Fruit fly (Drosophila melanogaster) whole organism, wandering third instar larva: Measurements from ENCODE around the gene Tmx3.

Experiments used
- CG32264 ChIP-seq: fragments of 200-800 bp; sonication (Bioruptor generic); optimal IDR thresholded peaks from 2 replicates; lab custom pipeline; 2016; ENCODE audit warnings: missing biosample characterization, missing genetic modification characterization
- Dfd ChIP-seq: fragments of >200 bp; optimal IDR thresholded peaks from 2 replicates; lab custom pipeline; 2017; ENCODE audit warnings: missing biosample characterization, missing genetic modification characterization
- N ChIP-seq: fragments of >200 bp; optimal IDR thresholded peaks from 2 replicates; lab custom pipeline; 2018; ENCODE audit warnings: missing biosample characterization, missing external identifiers, missing genetic modification characterization
- OdsH ChIP-seq: fragments of 200-800 bp; sonication (Bioruptor generic); optimal IDR thresholded peaks from 2 replicates; lab custom pipeline; 2016; ENCODE audit warnings: missing biosample characterization, mild to moderate bottlenecking, missing genetic modification characterization
- Rel ChIP-seq, 2 experiments: fragments of 200-800 bp; sonication (Bioruptor generic) in 1 of 2; optimal IDR thresholded peaks; 2 replicates in 1 of 2; 3 replicates in 1 of 2; lab custom pipeline; 2016 to 2019; ENCODE audit warnings: mild to moderate bottlenecking in 2 of 2, missing biosample characterization in 2 of 2, missing genetic modification characterization in 2 of 2, moderate library complexity in 1 of 2
- Vsx2 ChIP-seq: fragments of 200-300, 225-300 bp; sonication (Bioruptor generic); optimal IDR thresholded peaks from 2 replicates; lab custom pipeline; 2018; ENCODE audit warnings: missing biosample characterization, missing genetic modification characterization; ENCODE audit not compliant: partially characterized antibody
- dl ChIP-seq, 2 experiments: fragments of 175-275, 200-275 bp in 1 of 2; fragments of 200-275 bp in 1 of 2; sonication (Bioruptor generic); optimal IDR thresholded peaks; lab custom pipeline; 2018; ENCODE audit warnings: mild to moderate bottlenecking in 2 of 2, missing biosample characterization in 2 of 2, missing genetic modification characterization in 2 of 2, moderate library complexity in 2 of 2; ENCODE audit not compliant: partially characterized antibody in 2 of 2, insufficient read depth in 1 of 2
- foxo ChIP-seq, 2 experiments: fragments of 200-800 bp; sonication (Bioruptor generic); optimal IDR thresholded peaks; 2 replicates in 1 of 2; 3 replicates in 1 of 2; lab custom pipeline; 2016 to 2017; ENCODE audit warnings: missing biosample characterization in 2 of 2, missing genetic modification characterization in 2 of 2
- fru ChIP-seq: fragments of 200-800 bp; sonication (Bioruptor generic); optimal IDR thresholded peaks from 3 replicates; lab custom pipeline; 2016; ENCODE audit warnings: missing biosample characterization, mild to moderate bottlenecking, missing genetic modification characterization
- psq ChIP-seq: fragments of 200-800 bp; sonication (Bioruptor generic); optimal IDR thresholded peaks from 3 replicates; lab custom pipeline; 2017; ENCODE audit warnings: missing biosample characterization, mild to moderate bottlenecking, missing genetic modification characterization, moderate library complexity
- sage ChIP-seq: fragments of 200-800 bp; sonication (Bioruptor generic); optimal IDR thresholded peaks from 2 replicates; lab custom pipeline; 2016; ENCODE audit warnings: missing biosample characterization, mild to moderate bottlenecking, missing genetic modification characterization
- sv ChIP-seq: fragments of 200-800 bp; sonication (Bioruptor generic); optimal IDR thresholded peaks from 3 replicates; lab custom pipeline; 2016; ENCODE audit warnings: missing biosample characterization, missing genetic modification characterization
- usp ChIP-seq: fragments of >200 bp; optimal IDR thresholded peaks from 2 replicates; lab custom pipeline; 2017; ENCODE audit warnings: missing biosample characterization, missing genetic modification characterization
- woc ChIP-seq: sonication (Bioruptor generic); optimal IDR thresholded peaks from 2 replicates; lab custom pipeline; 2016; ENCODE audit warnings: missing biosample characterization, mild to moderate bottlenecking, missing genetic modification characterization

DNA sequence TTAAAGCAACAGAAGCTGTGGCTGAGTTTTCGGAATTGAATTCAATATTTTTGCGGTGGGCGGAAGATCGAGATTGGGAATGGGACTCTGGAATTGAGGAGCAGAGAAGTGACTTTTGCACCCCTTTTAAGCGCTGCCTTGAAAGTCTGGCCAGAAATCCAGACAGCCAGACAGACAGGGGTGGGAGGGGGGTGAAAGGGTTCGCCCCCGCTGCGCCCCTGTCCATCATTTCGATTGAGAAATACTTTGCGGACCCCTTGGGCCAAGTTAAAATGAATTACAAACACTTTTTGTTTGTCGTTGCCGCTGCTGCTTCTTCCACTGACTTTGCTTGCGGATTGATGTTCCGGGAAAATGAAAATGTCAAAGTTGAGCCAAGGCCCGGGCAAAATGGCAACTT is 45.4 kb upstream of the Tmx3 start:
- TF ChIP-seq psq (GFP tag; lab: Kevin White, UChicago) = no peak
- no peak for TF ChIP-seq sage (GFP tag; lab: Kevin White, UChicago)
- no peak for TF ChIP-seq usp (GFP tag; lab: Kevin White, UChicago)
- TF ChIP-seq OdsH = no peak
- TF ChIP-seq dl (GFP tag; optimal IDR thresholded peaks at IDR 0.05; lab: Kevin White, UChicago; ENCODE audit: insufficient read depth in 1 of 2, partially characterized antibody in 2 of 2) = no peak
- TF ChIP-seq foxo (GFP tag; optimal IDR thresholded peaks at IDR 0.05; lab: Kevin White, UChicago) = no peak
- no peak for TF ChIP-seq N
- TF ChIP-seq Dfd (GFP tag; lab: Kevin White, UChicago) = no peak
- TF ChIP-seq CG32264 (GFP tag; lab: Kevin White, UChicago) = no peak
- TF ChIP-seq sv (GFP tag; lab: Kevin White, UChicago) = no peak
- TF ChIP-seq woc (GFP tag; lab: Kevin White, UChicago) = no peak
- TF ChIP-seq fru = no peak
- no peak for TF ChIP-seq Rel (GFP tag; optimal IDR thresholded peaks at IDR 0.05; lab: Kevin White, UChicago)
- no peak for TF ChIP-seq Rel (tag; optimal IDR thresholded peaks at IDR 0.05; lab: Kevin White, UChicago)
- TF ChIP-seq Vsx2 (GFP tag; lab: Kevin White, UChicago) = no peak
